Worm (Caenorhabditis elegans): ENCODE measurements around the gene K08H2.4.

ce11 chrX:13245090-13245489, 6.8 kb downstream of the K08H2.4 start, which contains the start of gene hpl-1:
- TF ChIP-seq ceh-16 (tag; optimal IDR thresholded peaks at IDR 0.05), result no peak
- no peak for TF ChIP-seq fkh-10 (GFP tag; optimal IDR thresholded peaks at IDR 0.05)
- no peak for TF ChIP-seq aly-2 (tag; optimal IDR thresholded peaks at IDR 0.05)
- TF ChIP-seq unc-62 (GFP tag; optimal IDR thresholded peaks at IDR 0.05), result no peak
- no peak for TF ChIP-seq ama-1 (optimal IDR thresholded peaks at IDR 0.05)
- TF ChIP-seq nhr-25 (tag; optimal IDR thresholded peaks at IDR 0.05), result no peak
- TF ChIP-seq egl-27 (tag; optimal IDR thresholded peaks at IDR 0.05), result no peak

Data from whole organism, L3 larva.